Fruit fly (Drosophila melanogaster) whole organism, adult: ENCODE measurements around the gene CG14568.

ENCODE experiments used
- CG7101 ChIP-seq: fragments of 200-800 bp; sonication (Bioruptor generic); optimal IDR thresholded peaks from 2 replicates; lab custom pipeline; 2018; ENCODE audit warnings: missing biosample characterization, mild to moderate bottlenecking, missing genetic modification characterization, moderate library complexity
- Hr96 ChIP-seq: fragments of 200-800 bp; sonication (Bioruptor generic); optimal IDR thresholded peaks from 2 replicates; lab custom pipeline; 2016; ENCODE audit warnings: missing biosample characterization, missing genetic modification characterization
- Mnt ChIP-seq: fragments of 200-800 bp; sonication (Bioruptor generic); optimal IDR thresholded peaks from 2 replicates; lab custom pipeline; 2016; ENCODE audit warnings: missing biosample characterization, mild to moderate bottlenecking, missing genetic modification characterization
- kay ChIP-seq: fragments of 200-800 bp; sonication (Bioruptor generic); peaks from one replicate; lab custom pipeline; 2016; ENCODE audit warnings: missing biosample characterization, missing genetic modification characterization, borderline replicate concordance

- no peak for TF ChIP-seq Mnt
- no peak for TF ChIP-seq Hr96 (GFP tag; lab: Kevin White, UChicago)
- TF ChIP-seq CG7101 (tag; lab: Kevin White, UChicago): peak; percentile 5
- no peak for TF ChIP-seq kay (GFP tag; lab: Kevin White, UChicago)
Measured at dm6 chr3L:21738175-21739016, 5.1 kb upstream of the CG14568 start, which contains the start of gene CG14567.
